Fruit fly (Drosophila melanogaster) whole organism, wandering third instar larva: ENCODE data around the gene uncNacbeta.

ENCODE experiments used
- Abd-B ChIP-seq: fragments of >200 bp; optimal IDR thresholded peaks from 2 replicates; lab custom pipeline; 2017; ENCODE audit warnings: missing biosample characterization, missing genetic modification characterization
- CG32264 ChIP-seq: fragments of 200-800 bp; sonication (Bioruptor generic); optimal IDR thresholded peaks from 2 replicates; lab custom pipeline; 2016; ENCODE audit warnings: missing biosample characterization, missing genetic modification characterization
- CG9705 ChIP-seq: fragments of 200-800 bp; sonication (Bioruptor generic); optimal IDR thresholded peaks from 2 replicates; lab custom pipeline; 2018; ENCODE audit warnings: missing biosample characterization, mild to moderate bottlenecking, missing genetic modification characterization
- CrebA ChIP-seq: fragments of 200-800 bp; sonication (Bioruptor generic); optimal IDR thresholded peaks from 2 replicates; lab custom pipeline; 2016; ENCODE audit warnings: missing biosample characterization, mild to moderate bottlenecking, missing genetic modification characterization, borderline replicate concordance
- Dfd ChIP-seq: fragments of >200 bp; optimal IDR thresholded peaks from 2 replicates; lab custom pipeline; 2017; ENCODE audit warnings: missing biosample characterization, missing genetic modification characterization
- HLH106 ChIP-seq: fragments of 200-800 bp; optimal IDR thresholded peaks from 3 replicates; lab custom pipeline; 2019; ENCODE audit warnings: missing biosample characterization, mild to moderate bottlenecking, missing genetic modification characterization, moderate library complexity
- Hnf4 ChIP-seq: fragments of 200-800 bp; sonication (Bioruptor generic); optimal IDR thresholded peaks from 2 replicates; lab custom pipeline; 2016; ENCODE audit warnings: missing biosample characterization, mild to moderate bottlenecking, missing genetic modification characterization
- Hr78 ChIP-seq: fragments of >200 bp; optimal IDR thresholded peaks from 2 replicates; lab custom pipeline; 2017; ENCODE audit warnings: missing biosample characterization, missing genetic modification characterization
- Hr83 ChIP-seq: fragments of 200-300 bp; sonication (Bioruptor generic); optimal IDR thresholded peaks from 2 replicates; lab custom pipeline; 2016; ENCODE audit warnings: missing biosample characterization, mild to moderate bottlenecking, missing genetic modification characterization, moderate library complexity; ENCODE audit not compliant: poor library complexity, severe bottlenecking
- Jra ChIP-seq: sonication (Bioruptor generic); optimal IDR thresholded peaks from 2 replicates; lab custom pipeline; 2016; ENCODE audit warnings: missing biosample characterization, missing genetic modification characterization
- Mio ChIP-seq: sonication (Bioruptor generic); optimal IDR thresholded peaks from 2 replicates; lab custom pipeline; 2016; ENCODE audit warnings: missing biosample characterization, missing genetic modification characterization
- Myc ChIP-seq: fragments of >200 bp; optimal IDR thresholded peaks from 2 replicates; lab custom pipeline; 2017
- N ChIP-seq: fragments of >200 bp; optimal IDR thresholded peaks from 2 replicates; lab custom pipeline; 2018; ENCODE audit warnings: missing biosample characterization, missing external identifiers, missing genetic modification characterization
- OdsH ChIP-seq: fragments of 200-800 bp; sonication (Bioruptor generic); optimal IDR thresholded peaks from 2 replicates; lab custom pipeline; 2016; ENCODE audit warnings: missing biosample characterization, mild to moderate bottlenecking, missing genetic modification characterization
- Rel ChIP-seq, 2 experiments: fragments of 200-800 bp; sonication (Bioruptor generic) in 1 of 2; optimal IDR thresholded peaks; 2 replicates in 1 of 2; 3 replicates in 1 of 2; lab custom pipeline; 2016 to 2019; ENCODE audit warnings: mild to moderate bottlenecking in 2 of 2, missing biosample characterization in 2 of 2, missing genetic modification characterization in 2 of 2, moderate library complexity in 1 of 2
- Vsx2 ChIP-seq: fragments of 200-300, 225-300 bp; sonication (Bioruptor generic); optimal IDR thresholded peaks from 2 replicates; lab custom pipeline; 2018; ENCODE audit warnings: missing biosample characterization, missing genetic modification characterization; ENCODE audit not compliant: partially characterized antibody
- br ChIP-seq: fragments of 200-800 bp; sonication (Bioruptor generic); optimal IDR thresholded peaks from 2 replicates; lab custom pipeline; 2016; ENCODE audit warnings: missing biosample characterization, missing genetic modification characterization
- brk ChIP-seq: fragments of 200-800 bp; sonication (Bioruptor generic); optimal IDR thresholded peaks from 2 replicates; lab custom pipeline; 2016; ENCODE audit warnings: missing biosample characterization, mild to moderate bottlenecking, missing genetic modification characterization
- dl ChIP-seq, 2 experiments: fragments of 175-275, 200-275 bp in 1 of 2; fragments of 200-275 bp in 1 of 2; sonication (Bioruptor generic); optimal IDR thresholded peaks; lab custom pipeline; 2018; ENCODE audit warnings: mild to moderate bottlenecking in 2 of 2, missing biosample characterization in 2 of 2, missing genetic modification characterization in 2 of 2, moderate library complexity in 2 of 2; ENCODE audit not compliant: partially characterized antibody in 2 of 2, insufficient read depth in 1 of 2
- dmrt93B ChIP-seq: fragments of 200-800 bp; sonication (Bioruptor generic); optimal IDR thresholded peaks from 2 replicates; lab custom pipeline; 2018; ENCODE audit warnings: missing biosample characterization, mild to moderate bottlenecking, missing genetic modification characterization
- dsf ChIP-seq: sonication (Bioruptor generic); optimal IDR thresholded peaks from 2 replicates; lab custom pipeline; 2016; ENCODE audit warnings: missing biosample characterization, missing genetic modification characterization, borderline replicate concordance
- ey ChIP-seq: fragments of 200-800 bp; sonication (Bioruptor generic); optimal IDR thresholded peaks from 2 replicates; lab custom pipeline; 2016; ENCODE audit warnings: missing biosample characterization, missing genetic modification characterization
- foxo ChIP-seq, 2 experiments: fragments of 200-800 bp; sonication (Bioruptor generic); optimal IDR thresholded peaks; 2 replicates in 1 of 2; 3 replicates in 1 of 2; lab custom pipeline; 2016 to 2017; ENCODE audit warnings: missing biosample characterization in 2 of 2, missing genetic modification characterization in 2 of 2
- fru ChIP-seq: fragments of 200-800 bp; sonication (Bioruptor generic); optimal IDR thresholded peaks from 3 replicates; lab custom pipeline; 2016; ENCODE audit warnings: missing biosample characterization, mild to moderate bottlenecking, missing genetic modification characterization
- h ChIP-seq: fragments of 200-800 bp; sonication (Bioruptor generic); optimal IDR thresholded peaks from 3 replicates; lab custom pipeline; 2016; ENCODE audit warnings: missing biosample characterization, mild to moderate bottlenecking, missing genetic modification characterization
- jim ChIP-seq: fragments of 175-275, 200-325 bp; sonication (Bioruptor generic); optimal IDR thresholded peaks from 2 replicates; lab custom pipeline; 2016; ENCODE audit warnings: missing biosample characterization, mild to moderate bottlenecking, missing genetic modification characterization
- lola ChIP-seq: fragments of >200 bp; optimal IDR thresholded peaks from 2 replicates; lab custom pipeline; 2017; ENCODE audit warnings: missing biosample characterization, missing genetic modification characterization
- pan ChIP-seq: fragments of >200 bp; optimal IDR thresholded peaks from 2 replicates; lab custom pipeline; 2017
- psq ChIP-seq: fragments of 200-800 bp; sonication (Bioruptor generic); optimal IDR thresholded peaks from 3 replicates; lab custom pipeline; 2017; ENCODE audit warnings: missing biosample characterization, mild to moderate bottlenecking, missing genetic modification characterization, moderate library complexity
- rgr ChIP-seq: fragments of 200-800 bp; sonication (Bioruptor generic); optimal IDR thresholded peaks from 3 replicates; lab custom pipeline; 2016; ENCODE audit warnings: missing biosample characterization, mild to moderate bottlenecking, missing genetic modification characterization
- sage ChIP-seq: fragments of 200-800 bp; sonication (Bioruptor generic); optimal IDR thresholded peaks from 2 replicates; lab custom pipeline; 2016; ENCODE audit warnings: missing biosample characterization, mild to moderate bottlenecking, missing genetic modification characterization
- sv ChIP-seq: fragments of 200-800 bp; sonication (Bioruptor generic); optimal IDR thresholded peaks from 3 replicates; lab custom pipeline; 2016; ENCODE audit warnings: missing biosample characterization, missing genetic modification characterization
- tai ChIP-seq: sonication (Bioruptor generic); optimal IDR thresholded peaks from 2 replicates; lab custom pipeline; 2016; ENCODE audit warnings: missing biosample characterization, missing genetic modification characterization
- usp ChIP-seq: fragments of >200 bp; optimal IDR thresholded peaks from 2 replicates; lab custom pipeline; 2017; ENCODE audit warnings: missing biosample characterization, missing genetic modification characterization

Gene uncNacbeta

DNA sequence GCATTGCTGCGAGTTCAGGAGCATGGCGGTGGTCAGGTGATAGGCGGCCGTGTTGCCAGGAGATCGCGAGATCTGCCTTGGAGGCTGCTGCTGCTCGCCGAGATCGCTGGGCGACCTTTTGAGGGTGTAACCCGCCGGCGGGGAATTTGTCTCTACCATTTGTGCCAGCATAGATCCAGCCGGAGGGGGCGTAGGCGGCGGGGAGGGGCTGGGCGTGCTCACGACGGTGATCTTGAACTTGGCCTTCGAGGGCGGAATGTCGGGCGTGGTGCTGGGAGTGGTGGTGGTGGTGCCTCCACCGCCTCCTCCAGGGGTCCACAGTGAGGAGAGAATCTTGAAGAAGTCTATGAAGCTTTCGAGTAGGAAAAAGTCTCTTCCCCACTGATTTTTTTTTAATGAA is 30.4 kb upstream of the uncNacbeta start:
- no peak for TF ChIP-seq rgr (GFP tag; lab: Kevin White, UChicago)
- TF ChIP-seq Dfd (GFP tag; lab: Kevin White, UChicago) = peak; percentile 91

DNA sequence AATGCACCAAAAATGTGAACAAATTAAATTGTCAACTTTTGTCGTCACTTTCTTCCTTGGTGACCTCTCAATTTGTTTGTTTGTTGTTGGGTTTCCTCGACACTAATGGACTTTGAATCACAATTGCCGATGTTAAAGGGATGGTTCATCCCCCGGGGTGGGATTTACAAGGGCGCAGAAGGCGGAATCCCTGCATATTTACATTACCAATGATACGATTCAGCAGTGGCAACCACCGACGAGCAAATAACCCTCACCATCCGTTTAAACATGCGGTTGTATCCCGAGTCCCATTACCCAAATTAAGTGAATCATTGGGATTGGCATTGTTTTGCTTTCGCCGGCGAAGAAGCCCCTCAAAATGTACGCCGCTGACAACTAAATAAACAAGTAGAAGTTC is 27.9 kb upstream of the uncNacbeta start:
- TF ChIP-seq sage (GFP tag; lab: Kevin White, UChicago) (no peak), Hr78 (GFP tag; lab: Kevin White, UChicago) (no peak), foxo (GFP tag; optimal IDR thresholded peaks at IDR 0.05; lab: Kevin White, UChicago) (no peak), Dfd (GFP tag; lab: Kevin White, UChicago) (no peak), OdsH (GFP tag; lab: Kevin White, UChicago) (no peak), N (GFP tag; lab: Kevin White, UChicago) (no peak), dl (GFP tag; optimal IDR thresholded peaks at IDR 0.05; lab: Kevin White, UChicago; ENCODE audit: insufficient read depth in 1 of 2, partially characterized antibody in 2 of 2) (no peak), tai (no peak), Rel (GFP tag; optimal IDR thresholded peaks at IDR 0.05; lab: Kevin White, UChicago) (no peak), Rel (tag; optimal IDR thresholded peaks at IDR 0.05; lab: Kevin White, UChicago) (no peak), usp (GFP tag; lab: Kevin White, UChicago) (no peak), rgr (GFP tag; lab: Kevin White, UChicago) (no peak), br (GFP tag; lab: Kevin White, UChicago) (no peak), lola (GFP tag; lab: Kevin White, UChicago) (no peak), CrebA (GFP tag; lab: Kevin White, UChicago) (no peak)

DNA sequence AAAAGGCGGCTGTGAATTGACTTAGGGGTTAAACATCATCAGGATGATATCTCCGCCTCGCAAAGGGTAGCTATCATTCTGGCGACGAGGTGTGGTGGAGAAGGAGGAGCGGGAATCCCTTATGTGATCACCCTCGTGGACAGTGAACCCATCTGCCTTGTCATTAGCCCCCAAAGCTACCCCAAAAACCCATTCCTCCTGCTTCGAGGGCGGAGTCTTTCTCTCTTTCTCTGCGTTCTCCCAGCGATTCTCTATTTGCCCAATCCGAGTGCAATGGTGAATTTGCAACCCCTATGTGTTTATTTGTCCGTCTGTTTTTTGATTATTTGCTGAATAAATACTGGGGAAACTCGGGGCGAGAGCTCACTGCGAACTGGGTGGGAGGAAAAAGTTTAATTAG is 21.6 kb upstream of the uncNacbeta start:
- no peak for TF ChIP-seq Mio
- TF ChIP-seq Vsx2 (GFP tag; lab: Kevin White, UChicago) = peak; percentile 41

DNA sequence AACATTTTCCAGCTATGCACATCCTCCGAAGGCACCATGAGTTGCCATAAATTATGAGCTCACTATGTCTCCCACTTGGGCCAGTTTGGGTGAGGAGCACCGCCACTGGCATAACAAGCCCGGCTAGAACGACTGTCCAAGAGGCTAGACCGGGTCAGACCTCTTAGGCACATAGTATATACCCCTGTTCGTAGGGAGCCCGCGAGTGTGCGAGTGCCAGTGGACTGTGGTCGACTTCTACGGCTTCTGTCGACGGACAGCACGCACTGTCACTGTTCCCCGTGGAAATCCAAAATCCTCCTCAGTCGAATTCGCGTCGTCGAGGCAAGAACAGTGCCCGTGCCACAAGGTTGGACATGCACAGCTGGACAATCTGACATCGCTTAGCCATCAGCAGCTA is 13.6 kb upstream of the uncNacbeta start, which contains the start of gene Pph13:
Pph13 (plus strand) TSS at position 301 of the 400 bp plus-strand sequence.
- no peak for TF ChIP-seq usp (GFP tag; lab: Kevin White, UChicago)
- no peak for TF ChIP-seq Hr83 (GFP tag; lab: Kevin White, UChicago)
- no peak for TF ChIP-seq pan
- TF ChIP-seq h (GFP tag; lab: Kevin White, UChicago) = no peak
- no peak for TF ChIP-seq Mio
- no peak for TF ChIP-seq dl (GFP tag; optimal IDR thresholded peaks at IDR 0.05; lab: Kevin White, UChicago; ENCODE audit: insufficient read depth in 1 of 2, partially characterized antibody in 2 of 2)
- no peak for TF ChIP-seq tai
- TF ChIP-seq dmrt93B (GFP tag; lab: Kevin White, UChicago) = no peak
- TF ChIP-seq dsf (GFP tag; lab: Kevin White, UChicago) = no peak
- TF ChIP-seq psq (GFP tag; lab: Kevin White, UChicago) = no peak
- no peak for TF ChIP-seq CG32264 (GFP tag; lab: Kevin White, UChicago)
- TF ChIP-seq sv (GFP tag; lab: Kevin White, UChicago) = no peak

DNA sequence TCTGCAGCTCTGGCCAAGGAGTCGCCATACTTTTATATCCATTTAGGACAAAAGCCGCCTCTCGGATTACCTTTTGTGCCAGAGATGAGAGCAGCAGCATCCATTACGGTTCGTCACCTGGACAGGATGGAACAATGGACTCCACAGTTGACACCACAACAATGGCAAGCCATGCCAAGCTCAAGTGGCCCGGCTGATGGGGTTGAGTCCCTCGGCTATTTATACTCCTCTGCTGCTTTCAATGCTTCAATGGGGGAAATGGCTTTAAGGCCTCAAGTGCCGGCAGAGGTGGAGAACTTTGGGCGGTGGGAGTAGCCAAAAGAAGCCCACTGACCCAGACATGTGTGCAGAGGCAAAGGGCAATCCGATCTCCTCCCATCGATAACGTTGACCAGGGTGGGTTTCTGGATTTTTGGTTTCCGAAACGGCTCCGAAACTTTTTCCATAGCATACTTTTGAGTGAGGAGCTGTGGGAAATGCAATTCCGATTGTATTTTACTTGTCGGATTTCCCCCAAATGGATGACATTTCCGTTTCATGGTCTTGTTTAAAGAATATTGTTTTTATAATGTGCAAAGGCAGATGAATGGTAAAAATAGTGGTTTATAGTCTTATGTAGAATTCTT is 13.1 kb upstream of the uncNacbeta start, which contains the start of gene Ptth:
Ptth (minus strand) TSS at position 338 of the 626 bp plus-strand sequence.
- no peak for TF ChIP-seq dmrt93B (GFP tag; lab: Kevin White, UChicago)
- TF ChIP-seq CrebA (GFP tag; lab: Kevin White, UChicago) = no peak
- TF ChIP-seq Dfd (GFP tag; lab: Kevin White, UChicago) = no peak
- TF ChIP-seq Myc = peak; percentile 73
- no peak for TF ChIP-seq foxo (GFP tag; optimal IDR thresholded peaks at IDR 0.05; lab: Kevin White, UChicago)

DNA sequence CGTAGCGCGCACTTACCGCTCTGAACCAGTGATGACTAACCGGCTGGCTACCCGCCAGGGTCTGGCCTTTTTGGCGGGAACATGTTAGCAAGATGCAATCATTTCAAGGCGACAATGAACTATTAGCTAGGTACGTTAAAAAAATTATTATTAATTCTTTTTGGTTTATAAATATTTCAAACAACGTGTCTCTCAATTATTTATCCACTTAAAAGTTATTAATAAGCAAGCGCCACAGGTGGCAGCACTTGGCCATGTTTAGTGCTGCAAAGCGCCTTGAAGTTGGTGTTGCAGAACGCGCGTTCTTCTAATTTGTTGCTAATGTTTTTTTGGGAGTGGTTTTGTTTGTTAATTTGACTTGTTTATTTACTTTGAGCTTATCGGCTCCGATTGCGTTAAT is 10.6 kb upstream of the uncNacbeta start, which contains the start of the genes Ipk2 and cold:
Ipk2 (minus strand) TSS at position 39 of the 400 bp plus-strand sequence.
cold (plus strand) TSS at position 66 of the 400 bp plus-strand sequence.
- no peak for TF ChIP-seq N (GFP tag; lab: Kevin White, UChicago)
- TF ChIP-seq OdsH (GFP tag; lab: Kevin White, UChicago) = peak; percentile 81
- no peak for TF ChIP-seq tai
- no peak for TF ChIP-seq dsf (GFP tag; lab: Kevin White, UChicago)
- TF ChIP-seq Hr83 (GFP tag; lab: Kevin White, UChicago) = peak; percentile 69
- peak; percentile 92 for TF ChIP-seq sv (GFP tag; lab: Kevin White, UChicago)
- no peak for TF ChIP-seq brk (GFP tag; lab: Kevin White, UChicago)
- no peak for TF ChIP-seq sage (GFP tag; lab: Kevin White, UChicago)
- no peak for TF ChIP-seq dmrt93B (GFP tag; lab: Kevin White, UChicago)
- TF ChIP-seq rgr (GFP tag; lab: Kevin White, UChicago) = peak; percentile 88
- TF ChIP-seq ey = peak; percentile 78
- TF ChIP-seq psq (GFP tag; lab: Kevin White, UChicago) = peak; percentile 73
- TF ChIP-seq fru (GFP tag; lab: Kevin White, UChicago) = peak; percentile 89
- peak in 1 of 2 experiments; percentile 89 for TF ChIP-seq foxo (GFP tag; optimal IDR thresholded peaks at IDR 0.05; lab: Kevin White, UChicago)
- TF ChIP-seq CrebA (GFP tag; lab: Kevin White, UChicago) = no peak
- TF ChIP-seq Hnf4 = no peak
- TF ChIP-seq CG32264 (GFP tag; lab: Kevin White, UChicago) = peak; percentile 62
- no peak for TF ChIP-seq Rel (GFP tag; optimal IDR thresholded peaks at IDR 0.05; lab: Kevin White, UChicago)
- TF ChIP-seq Rel (tag; optimal IDR thresholded peaks at IDR 0.05; lab: Kevin White, UChicago) = peak; percentile 75
- TF ChIP-seq jim (GFP tag; lab: Kevin White, UChicago) = no peak
- TF ChIP-seq HLH106 (tag; lab: Kevin White, UChicago) = peak; percentile 87
- TF ChIP-seq Myc = peak; percentile 99
- TF ChIP-seq Abd-B (GFP tag; lab: Kevin White, UChicago) = no peak
- peak; percentile 80 for TF ChIP-seq CG9705 (GFP tag; lab: Kevin White, UChicago)
- TF ChIP-seq pan = no peak
- TF ChIP-seq Hr78 (GFP tag; lab: Kevin White, UChicago) = no peak
- TF ChIP-seq Jra (GFP tag; lab: Kevin White, UChicago) = no peak
- no peak for TF ChIP-seq lola (GFP tag; lab: Kevin White, UChicago)
